Fruit fly (Drosophila melanogaster) Kc167 (cell line): Measurements from ENCODE around the gene CG33941.

Experiments
- Myc ChIP-seq: fragments of >200 bp; optimal IDR thresholded peaks from 2 replicates; lab custom pipeline; 2017; ENCODE audit warnings: missing external identifiers
- Sin3A ChIP-seq: fragments of >200 bp; optimal IDR thresholded peaks from 2 replicates; lab custom pipeline; 2018; ENCODE audit warnings: missing external identifiers
- h ChIP-seq: fragments of >200 bp; optimal IDR thresholded peaks from 3 replicates; lab custom pipeline; 2018; ENCODE audit warnings: missing external identifiers
- insv ChIP-seq: fragments of >200 bp; optimal IDR thresholded peaks from 3 replicates; lab custom pipeline; 2018; ENCODE audit warnings: missing external identifiers
- psq ChIP-seq: fragments of >200 bp; optimal IDR thresholded peaks from 2 replicates; lab custom pipeline; 2017; ENCODE audit warnings: missing external identifiers
- ttk ChIP-seq: sonication (Bioruptor generic); optimal IDR thresholded peaks from 2 replicates; lab custom pipeline; 2017; ENCODE audit warnings: missing external identifiers

DNA sequence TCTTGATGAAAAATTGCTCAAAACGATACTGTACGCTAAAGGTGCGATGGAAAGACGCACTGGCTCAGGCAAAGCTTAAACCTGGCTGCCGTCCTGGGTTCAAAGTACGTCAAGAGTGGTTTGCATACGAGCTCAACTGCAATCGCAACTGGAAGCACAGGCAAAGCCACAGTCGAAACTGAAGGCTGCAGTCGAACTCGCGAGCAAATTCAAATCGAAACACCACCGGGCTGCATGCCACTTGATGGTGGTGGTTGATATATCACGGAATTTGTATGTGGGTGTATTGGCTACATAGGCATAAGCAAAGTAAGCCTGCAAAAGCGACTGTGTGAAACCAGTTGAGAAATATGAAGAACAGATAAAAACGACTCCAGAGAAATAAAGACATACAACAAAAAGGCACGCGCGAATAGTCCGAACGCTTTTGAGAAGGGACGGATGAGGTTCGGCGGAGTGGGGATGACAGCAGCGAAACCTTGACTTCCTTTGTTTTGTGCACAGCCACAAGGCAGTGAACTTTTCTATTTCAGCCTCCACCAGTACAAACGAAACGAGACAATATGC lies 52.2 kb downstream of the CG33941 start:
- no peak for TF ChIP-seq psq (lab: Kevin White, UChicago)
- TF ChIP-seq ttk = no peak
- no peak for TF ChIP-seq h
- TF ChIP-seq Sin3A (lab: Kevin White, UChicago) = no peak
- TF ChIP-seq Myc = no peak
- TF ChIP-seq insv (lab: Kevin White, UChicago) = no peak
